Worm (Caenorhabditis elegans): ENCODE data around the gene C34E11.2.

The C34E11.2 gene

DNA sequence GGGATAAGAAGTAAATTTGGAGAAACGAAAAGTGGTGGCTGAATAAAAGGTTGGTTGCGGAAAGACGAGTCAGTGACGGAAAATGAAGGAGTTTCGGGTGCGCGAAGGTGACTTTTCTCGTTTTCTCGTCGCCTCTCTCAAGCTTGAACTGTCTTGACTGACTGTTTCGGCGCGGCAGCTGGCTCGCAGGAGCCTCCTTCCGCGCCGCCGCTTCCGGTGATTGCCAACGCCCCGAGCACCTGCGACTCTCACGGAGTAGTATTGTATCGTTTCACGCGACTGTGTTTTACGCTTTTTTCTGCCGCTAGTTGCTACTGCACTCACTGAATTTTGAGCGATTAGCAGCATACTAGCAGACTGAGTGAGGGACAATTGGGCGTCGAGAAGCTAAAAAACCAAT is at the start of gene C34E11.2:
TSS of gene C34E11.2 (minus strand) at position 84 of the 400 bp plus-strand sequence.
- TF ChIP-seq med-1 (GFP tag; optimal IDR thresholded peaks at IDR 0.05; ENCODE audit: insufficient read depth), result no peak
- no peak for TF ChIP-seq klf-2 (GFP tag; conservative IDR thresholded peaks at IDR 0.05)
- TF ChIP-seq flt-1 (GFP tag; IDR thresholded peaks at IDR 0.05), result no peak

- no peak for TF ChIP-seq ztf-29 (GFP tag; IDR thresholded peaks at IDR 0.05)
- TF ChIP-seq klf-2 (GFP tag; conservative IDR thresholded peaks at IDR 0.05), result no peak
- TF ChIP-seq T22C8.4 (GFP tag; IDR thresholded peaks at IDR 0.05), result no peak
- TF ChIP-seq ztf-23 (GFP tag; IDR thresholded peaks at IDR 0.05), result no peak
- TF ChIP-seq cog-1 (tag; optimal IDR thresholded peaks at IDR 0.05), result no peak
- no peak for TF ChIP-seq med-1 (GFP tag; optimal IDR thresholded peaks at IDR 0.05; ENCODE audit: insufficient read depth)
These were observed 48.8 kb upstream of the C34E11.2 start, which contains the start of gene F54F7.10 for ce11 chrX:11863307-11863706. Gene F54F7.10 (plus strand): TSS chrX:11863607.

ce11 chrX:11857178-11857577 is 42.6 kb upstream of the C34E11.2 start, which contains the start of gene mes-1:
Gene mes-1 (plus strand): TSS chrX:11857478.
- no peak for TF ChIP-seq med-1 (GFP tag; optimal IDR thresholded peaks at IDR 0.05; ENCODE audit: insufficient read depth)
- TF ChIP-seq tab-1 (GFP tag; IDR thresholded peaks at IDR 0.05), result no peak
- no peak for TF ChIP-seq cog-1 (tag; optimal IDR thresholded peaks at IDR 0.05)
- no peak for TF ChIP-seq flt-1 (GFP tag; IDR thresholded peaks at IDR 0.05)
- TF ChIP-seq klf-2 (GFP tag; conservative IDR thresholded peaks at IDR 0.05), result no peak
- TF ChIP-seq T22C8.4 (GFP tag; IDR thresholded peaks at IDR 0.05), result no peak
- no peak for TF ChIP-seq ref-1 (GFP tag; conservative IDR thresholded peaks at IDR 0.05)
- no peak for TF ChIP-seq ztf-23 (GFP tag; IDR thresholded peaks at IDR 0.05)
- no peak for TF ChIP-seq ztf-29 (GFP tag; IDR thresholded peaks at IDR 0.05)

- TF ChIP-seq ztf-29 (GFP tag; IDR thresholded peaks at IDR 0.05), result no peak
- no peak for TF ChIP-seq ref-1 (GFP tag; conservative IDR thresholded peaks at IDR 0.05)
These were observed 41.7 kb upstream of the C34E11.2 start for ce11 chrX:11856214-11856613.

DNA sequence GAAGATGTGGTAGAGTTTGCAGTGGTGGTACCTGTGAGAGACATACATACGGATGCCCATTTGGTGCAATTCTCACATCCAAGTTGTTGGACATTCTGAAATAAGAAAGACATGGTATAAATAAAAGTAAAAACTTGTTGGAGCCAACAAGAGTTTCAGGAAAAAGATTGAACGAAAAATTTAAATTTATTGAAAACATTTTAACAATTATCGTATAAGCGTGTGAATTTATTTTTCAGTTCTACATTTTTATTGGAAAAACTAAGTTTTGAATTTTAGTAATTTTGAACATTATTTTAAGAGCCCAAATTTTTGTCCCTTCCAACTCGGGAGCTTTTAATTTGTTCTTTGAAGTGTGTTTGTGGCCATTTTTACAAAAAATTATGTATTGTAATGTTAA is 40.4 kb upstream of the C34E11.2 start, which contains the start of gene F54F7.8:
TSS of gene F54F7.8 (minus strand) at position 101 of the 400 bp plus-strand sequence.
- TF ChIP-seq tab-1 (GFP tag; IDR thresholded peaks at IDR 0.05) (no peak), T22C8.4 (GFP tag; IDR thresholded peaks at IDR 0.05) (no peak), ztf-29 (GFP tag; IDR thresholded peaks at IDR 0.05) (no peak), med-1 (GFP tag; optimal IDR thresholded peaks at IDR 0.05; ENCODE audit: insufficient read depth) (no peak), ztf-23 (GFP tag; IDR thresholded peaks at IDR 0.05) (no peak), flt-1 (GFP tag; IDR thresholded peaks at IDR 0.05) (no peak), klf-2 (GFP tag; conservative IDR thresholded peaks at IDR 0.05) (no peak), ref-1 (GFP tag; conservative IDR thresholded peaks at IDR 0.05) (no peak), cog-1 (tag; optimal IDR thresholded peaks at IDR 0.05) (no peak)

ce11 chrX:11854432-11854831 is 39.9 kb upstream of the C34E11.2 start:
- TF ChIP-seq med-1 (GFP tag; optimal IDR thresholded peaks at IDR 0.05; ENCODE audit: insufficient read depth) (no peak), klf-2 (GFP tag; conservative IDR thresholded peaks at IDR 0.05) (no peak), T22C8.4 (GFP tag; IDR thresholded peaks at IDR 0.05) (no peak), tab-1 (GFP tag; IDR thresholded peaks at IDR 0.05) (no peak), cog-1 (tag; optimal IDR thresholded peaks at IDR 0.05) (no peak), ref-1 (GFP tag; conservative IDR thresholded peaks at IDR 0.05) (no peak), ztf-23 (GFP tag; IDR thresholded peaks at IDR 0.05) (no peak), flt-1 (GFP tag; IDR thresholded peaks at IDR 0.05) (no peak), ztf-29 (GFP tag; IDR thresholded peaks at IDR 0.05) (no peak)

- TF ChIP-seq ztf-29 (GFP tag; IDR thresholded peaks at IDR 0.05), result no peak
These were observed 37.9 kb upstream of the C34E11.2 start, which contains the start of gene xtr-1 for ce11 chrX:11852494-11852893. Gene xtr-1 (plus strand): TSS chrX:11852794.

DNA sequence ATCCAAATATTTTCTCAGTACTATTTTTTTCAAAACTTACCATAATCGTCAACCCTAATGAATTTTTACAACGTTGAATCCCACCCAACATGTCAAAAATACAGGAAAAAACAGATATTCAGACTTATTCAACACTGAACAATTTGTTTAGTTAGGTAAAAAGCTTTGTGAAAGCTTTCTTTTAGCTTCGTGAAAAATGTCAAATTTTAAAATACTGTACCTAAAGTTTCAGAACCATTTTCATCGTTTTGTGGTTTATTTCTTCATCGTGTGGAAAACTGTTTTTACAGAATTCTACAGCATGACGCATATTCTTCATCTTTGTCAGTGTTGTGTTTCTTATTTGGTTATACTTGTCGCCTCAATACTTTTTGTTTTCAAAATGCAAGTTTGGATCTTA is 36.0 kb upstream of the C34E11.2 start, which contains the start of gene F54F7.14:
TSS of gene F54F7.14 (plus strand) at position 301 of the 400 bp plus-strand sequence.
- no peak for TF ChIP-seq med-1 (GFP tag; optimal IDR thresholded peaks at IDR 0.05; ENCODE audit: insufficient read depth)
- TF ChIP-seq ztf-29 (GFP tag; IDR thresholded peaks at IDR 0.05), result no peak
- no peak for TF ChIP-seq T22C8.4 (GFP tag; IDR thresholded peaks at IDR 0.05)
- TF ChIP-seq flt-1 (GFP tag; IDR thresholded peaks at IDR 0.05), result no peak
- TF ChIP-seq ztf-23 (GFP tag; IDR thresholded peaks at IDR 0.05), result no peak

DNA sequence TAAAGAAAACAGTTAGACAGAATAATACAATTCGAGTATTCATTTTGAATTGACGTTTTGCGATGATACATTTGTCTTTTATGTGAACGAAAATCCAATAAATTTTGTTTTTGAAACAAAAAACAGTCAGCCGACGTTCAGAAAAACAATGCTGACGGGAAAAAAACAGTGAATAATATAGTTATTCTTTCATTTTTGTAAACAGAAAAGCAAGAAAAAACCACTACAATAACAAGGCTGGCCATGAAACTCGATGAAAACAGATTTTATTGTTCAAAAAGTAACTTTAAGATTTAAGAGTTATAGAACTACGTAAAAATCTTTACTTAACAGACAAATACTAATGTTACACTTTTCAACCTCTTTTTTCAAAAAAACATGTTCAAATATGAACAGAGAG is 35.5 kb upstream of the C34E11.2 start, which contains the start of gene F54F7.3:
TSS of gene F54F7.3 (minus strand) at position 101 of the 400 bp plus-strand sequence.
- TF ChIP-seq tab-1 (GFP tag; IDR thresholded peaks at IDR 0.05), result no peak
- TF ChIP-seq cog-1 (tag; optimal IDR thresholded peaks at IDR 0.05), result no peak
- TF ChIP-seq klf-2 (GFP tag; conservative IDR thresholded peaks at IDR 0.05), result no peak
- no peak for TF ChIP-seq ztf-29 (GFP tag; IDR thresholded peaks at IDR 0.05)
- TF ChIP-seq ref-1 (GFP tag; conservative IDR thresholded peaks at IDR 0.05), result no peak
- TF ChIP-seq flt-1 (GFP tag; IDR thresholded peaks at IDR 0.05), result no peak
- no peak for TF ChIP-seq ztf-23 (GFP tag; IDR thresholded peaks at IDR 0.05)
- no peak for TF ChIP-seq T22C8.4 (GFP tag; IDR thresholded peaks at IDR 0.05)
- no peak for TF ChIP-seq med-1 (GFP tag; optimal IDR thresholded peaks at IDR 0.05; ENCODE audit: insufficient read depth)

DNA sequence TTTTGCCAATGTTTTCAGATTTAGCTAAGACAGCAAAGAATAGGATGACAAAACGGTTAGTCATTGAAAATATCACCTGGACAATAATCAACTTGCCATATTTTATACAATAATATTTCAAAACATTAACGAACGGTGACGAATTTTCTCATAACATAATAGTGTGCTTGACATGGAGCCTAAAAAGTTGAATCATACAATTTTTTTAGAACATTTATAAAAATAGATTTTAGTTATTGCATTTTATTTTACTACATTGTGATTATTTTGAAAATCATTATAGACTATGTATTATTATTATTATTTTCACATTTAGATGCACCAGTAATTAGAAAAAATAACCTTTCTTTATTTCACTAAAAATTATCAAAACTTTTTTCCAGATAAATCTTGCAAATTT is 34.1 kb upstream of the C34E11.2 start, which contains the start of gene F54F7.9:
TSS of gene F54F7.9 (minus strand) at position 101 of the 400 bp plus-strand sequence.
- no peak for TF ChIP-seq flt-1 (GFP tag; IDR thresholded peaks at IDR 0.05)
- no peak for TF ChIP-seq ztf-29 (GFP tag; IDR thresholded peaks at IDR 0.05)
- TF ChIP-seq T22C8.4 (GFP tag; IDR thresholded peaks at IDR 0.05), result no peak
- TF ChIP-seq klf-2 (GFP tag; conservative IDR thresholded peaks at IDR 0.05), result no peak

- no peak for TF ChIP-seq klf-2 (GFP tag; conservative IDR thresholded peaks at IDR 0.05)
- TF ChIP-seq ref-1 (GFP tag; conservative IDR thresholded peaks at IDR 0.05), result no peak
- TF ChIP-seq ztf-29 (GFP tag; IDR thresholded peaks at IDR 0.05), result no peak
- no peak for TF ChIP-seq flt-1 (GFP tag; IDR thresholded peaks at IDR 0.05)
- TF ChIP-seq cog-1 (tag; optimal IDR thresholded peaks at IDR 0.05), result no peak
- TF ChIP-seq ztf-23 (GFP tag; IDR thresholded peaks at IDR 0.05), result no peak
- no peak for TF ChIP-seq T22C8.4 (GFP tag; IDR thresholded peaks at IDR 0.05)
- no peak for TF ChIP-seq med-1 (GFP tag; optimal IDR thresholded peaks at IDR 0.05; ENCODE audit: insufficient read depth)
- no peak for TF ChIP-seq tab-1 (GFP tag; IDR thresholded peaks at IDR 0.05)
These were observed 28.8 kb upstream of the C34E11.2 start, which contains the start of gene F54F7.2 for ce11 chrX:11843363-11843762. Gene F54F7.2 (plus strand): TSS chrX:11843663.
